Worm (Caenorhabditis elegans) whole organism, L1 larva: ENCODE results near the gene sds-22.
A peak's percentile ranks its signal among the peaks of the same experiment; 100 is the strongest.

Source experiments
- F16B12.6 ChIP-seq: fragments of 150-350 bp; optimal IDR thresholded peaks from 2 replicates; lab custom pipeline; 2014; ENCODE audit warnings: missing biosample characterization, missing genetic modification characterization
- aly-2 ChIP-seq: fragments of 150-350 bp; optimal IDR thresholded peaks from 2 replicates; lab custom pipeline; 2014; ENCODE audit warnings: missing biosample characterization, missing genetic modification characterization
- ceh-8 ChIP-seq: fragments of 200-800 bp; sonication (Bioruptor generic); optimal IDR thresholded peaks from 2 replicates; lab custom pipeline; 2018; ENCODE audit warnings: mild to moderate bottlenecking, missing genetic modification characterization, moderate library complexity, missing compliant biosample characterization
- ceh-88 ChIP-seq: fragments of 200-800 bp; sonication (Bioruptor generic); IDR thresholded peaks from 2 replicates; pipeline ENCODE4 v1.3.6; 2022; ENCODE audit warnings: missing genetic modification characterization, missing compliant biosample characterization
- ceh-90 ChIP-seq: sonication (generic microtip); optimal IDR thresholded peaks from 2 replicates; lab custom pipeline; 2016; ENCODE audit warnings: missing genetic modification characterization, missing compliant biosample characterization
- ces-1 ChIP-seq: fragments of 150-350 bp; optimal IDR thresholded peaks from 2 replicates; lab custom pipeline; 2014; ENCODE audit warnings: missing biosample characterization, missing genetic modification reagents, missing genetic modification characterization
- dpl-1 ChIP-seq, 3 experiments: fragments of 150-350 bp in 2 of 3; sonication (generic microtip) in 1 of 3; optimal IDR thresholded peaks; 2 replicates each; lab custom pipeline; 2014 to 2017; ENCODE audit warnings: missing biosample characterization in 3 of 3, missing genetic modification characterization in 3 of 3, missing genetic modification reagents in 3 of 3
- dsc-1 ChIP-seq: sonication (generic microtip); optimal IDR thresholded peaks from 2 replicates; lab custom pipeline; 2016; ENCODE audit warnings: mild to moderate bottlenecking, missing genetic modification characterization, missing compliant biosample characterization
- efl-1 ChIP-seq, 4 experiments: fragments of 150-350 bp; optimal IDR thresholded peaks in 3 of 4; peaks in 1 of 4; 1 replicate in 1 of 4; 2 replicates in 3 of 4; lab custom pipeline; 2014; ENCODE audit warnings: missing biosample characterization in 2 of 4, missing genetic modification characterization in 2 of 4, missing genetic modification reagents in 2 of 4
- egl-13 ChIP-seq: sonication (generic microtip); optimal IDR thresholded peaks from 2 replicates; lab custom pipeline; 2016; ENCODE audit warnings: missing genotype, missing genetic modification reagents, missing genetic modification characterization, missing compliant biosample characterization
- egl-27 ChIP-seq, 2 experiments: fragments of 150-350 bp in 1 of 2; sonication (generic microtip); optimal IDR thresholded peaks; 3 replicates each; lab custom pipeline; 2017 to 2018; ENCODE audit warnings: missing biosample characterization in 2 of 2, missing genetic modification characterization in 2 of 2, missing genetic modification reagents in 2 of 2
- ets-5 ChIP-seq: fragments of 200-800 bp; sonication (Bioruptor generic); IDR thresholded peaks from 2 replicates; pipeline ENCODE4 v1.3.6; 2022; ENCODE audit warnings: missing genetic modification characterization, missing compliant biosample characterization
- fkh-10 ChIP-seq: sonication (generic microtip); optimal IDR thresholded peaks from 2 replicates; lab custom pipeline; 2017; ENCODE audit warnings: missing biosample characterization, missing genetic modification reagents, missing genetic modification characterization
- fos-1 ChIP-seq: fragments of 150-350 bp; optimal IDR thresholded peaks from 2 replicates; lab custom pipeline; 2014; ENCODE audit warnings: missing biosample characterization, missing genetic modification characterization
- grh-1 ChIP-seq: fragments of 200-800 bp; sonication (Bioruptor generic); IDR thresholded peaks from 2 replicates; pipeline ENCODE4 v1.3.6; 2022; ENCODE audit warnings: missing genetic modification reagents, missing genetic modification characterization, missing compliant biosample characterization
- hlh-17 ChIP-seq: fragments of 200-800 bp; sonication (Bioruptor generic); optimal IDR thresholded peaks from 2 replicates; lab custom pipeline; 2018; ENCODE audit warnings: missing genetic modification characterization, mild to moderate bottlenecking, missing compliant biosample characterization, moderate library complexity, borderline replicate concordance
- hpl-2 ChIP-seq: fragments of 150-350 bp; optimal IDR thresholded peaks from 2 replicates; lab custom pipeline; 2014; ENCODE audit warnings: missing biosample characterization, missing genetic modification reagents, missing genetic modification characterization
- jun-1 ChIP-seq: fragments of 150-350 bp; optimal IDR thresholded peaks from 2 replicates; lab custom pipeline; 2014; ENCODE audit warnings: missing biosample characterization, missing genetic modification reagents, missing genetic modification characterization
- lin-14 ChIP-seq: fragments of 200-800 bp; sonication (Bioruptor generic); optimal IDR thresholded peaks from 2 replicates; lab custom pipeline; 2018; ENCODE audit warnings: mild to moderate bottlenecking, missing genetic modification characterization, moderate library complexity, missing compliant biosample characterization
- lin-35 ChIP-seq, 2 experiments: fragments of 150-350 bp; optimal IDR thresholded peaks; 2 replicates each; lab custom pipeline; 2014; ENCODE audit warnings: missing biosample characterization in 2 of 2, missing genetic modification characterization in 2 of 2, missing genetic modification reagents in 2 of 2
- lin-39 ChIP-seq: fragments of 150-350 bp; optimal IDR thresholded peaks from 2 replicates; lab custom pipeline; 2014; ENCODE audit warnings: missing biosample characterization, missing genetic modification reagents, missing genetic modification characterization
- lir-3 ChIP-seq: sonication (generic microtip); optimal IDR thresholded peaks from 2 replicates; lab custom pipeline; 2016; ENCODE audit warnings: mild to moderate bottlenecking, missing genetic modification characterization, moderate library complexity, missing compliant biosample characterization; ENCODE audit not compliant: poor library complexity
- mef-2 ChIP-seq: fragments of 150-350 bp; optimal IDR thresholded peaks from 2 replicates; lab custom pipeline; 2014; ENCODE audit warnings: missing biosample characterization, missing genetic modification characterization
- mep-1 ChIP-seq: fragments of 150-350 bp; optimal IDR thresholded peaks from 2 replicates; lab custom pipeline; 2014; ENCODE audit warnings: missing biosample characterization, missing genetic modification characterization
- nhr-12 ChIP-seq: sonication (generic microtip); optimal IDR thresholded peaks from 2 replicates; lab custom pipeline; 2017; ENCODE audit warnings: missing biosample characterization, missing genetic modification characterization
- nhr-20 ChIP-seq: sonication (generic microtip); optimal IDR thresholded peaks from 2 replicates; lab custom pipeline; 2016; ENCODE audit warnings: mild to moderate bottlenecking, missing genetic modification characterization, missing compliant biosample characterization
- nhr-47 ChIP-seq: sonication (generic microtip); optimal IDR thresholded peaks from 2 replicates; lab custom pipeline; 2016; ENCODE audit warnings: mild to moderate bottlenecking, missing genetic modification characterization, moderate library complexity, missing compliant biosample characterization
- pax-3 ChIP-seq: fragments of 200-800 bp; sonication (Bioruptor generic); optimal IDR thresholded peaks from 2 replicates; lab custom pipeline; 2018; ENCODE audit warnings: mild to moderate bottlenecking, missing genetic modification characterization, moderate library complexity, missing compliant biosample characterization
- rnt-1 ChIP-seq: sonication (generic microtip); optimal IDR thresholded peaks from 2 replicates; lab custom pipeline; 2016; ENCODE audit warnings: mild to moderate bottlenecking, missing genetic modification characterization, moderate library complexity, missing compliant biosample characterization
- snpc-4 ChIP-seq: fragments of 150-350 bp; optimal IDR thresholded peaks from 2 replicates; lab custom pipeline; 2014; ENCODE audit warnings: missing biosample characterization, missing genetic modification characterization
- snu-23 ChIP-seq: sonication (generic microtip); optimal IDR thresholded peaks from 2 replicates; lab custom pipeline; 2016; ENCODE audit warnings: missing genetic modification characterization, missing compliant biosample characterization
- sox-4 ChIP-seq: sonication (generic microtip); optimal IDR thresholded peaks from 2 replicates; lab custom pipeline; 2016; ENCODE audit warnings: missing genetic modification characterization, missing compliant biosample characterization
- swsn-7 ChIP-seq: sonication (generic microtip); optimal IDR thresholded peaks from 2 replicates; lab custom pipeline; 2016; ENCODE audit warnings: missing genetic modification characterization, missing compliant biosample characterization
- unc-86 ChIP-seq: sonication (generic microtip); optimal IDR thresholded peaks from 2 replicates; lab custom pipeline; 2016; ENCODE audit warnings: missing genetic modification characterization, missing compliant biosample characterization
- vab-15 ChIP-seq: sonication (generic microtip); optimal IDR thresholded peaks from 2 replicates; lab custom pipeline; 2017; ENCODE audit warnings: missing genotype, mild to moderate bottlenecking, missing genetic modification characterization, missing compliant biosample characterization
- ztf-11 ChIP-seq, 2 experiments: sonication (generic microtip); optimal IDR thresholded peaks; 2 replicates each; lab custom pipeline; 2016 to 2017; ENCODE audit warnings: missing genetic modification characterization in 2 of 2, missing biosample characterization in 1 of 2, missing compliant biosample characterization in 1 of 2

The sds-22 gene

ce11 chrII:7822454-7822853, 35.7 kb upstream of the sds-22 start, which contains the start of gene irld-47:
irld-47 (minus strand) TSS chrII:7822554.
- TF ChIP-seq jun-1 (tag; lab: Kevin White, UChicago) (no peak), egl-27 (tag; optimal IDR thresholded peaks at IDR 0.05; lab: Kevin White, UChicago) (no peak), rnt-1 (tag; lab: Kevin White, UChicago) (no peak), aly-2 (tag; lab: Kevin White, UChicago) (no peak), dpl-1 (GFP tag; optimal IDR thresholded peaks at IDR 0.05; lab: Kevin White, UChicago) (no peak), vab-15 (no peak), dsc-1 (tag; lab: Kevin White, UChicago) (no peak), fos-1 (tag; lab: Kevin White, UChicago) (no peak), sox-4 (no peak), swsn-7 (tag; lab: Kevin White, UChicago) (no peak), nhr-47 (tag; lab: Kevin White, UChicago) (no peak), nhr-20 (no peak), snpc-4 (no peak), egl-13 (tag; lab: Kevin White, UChicago) (no peak), ztf-11 (tag; optimal IDR thresholded peaks at IDR 0.05; lab: Kevin White, UChicago) (no peak), snu-23 (GFP tag; lab: Kevin White, UChicago) (no peak), mef-2 (no peak), ceh-88 (GFP tag; lab: Robert Waterston, UW) (no peak)

- no peak for TF ChIP-seq ceh-90 (tag; lab: Kevin White, UChicago)
- no peak for TF ChIP-seq mep-1 (tag; lab: Kevin White, UChicago)
- no peak for TF ChIP-seq lin-39
- no peak for TF ChIP-seq nhr-12 (tag; lab: Kevin White, UChicago)
- TF ChIP-seq ceh-8 (GFP tag; lab: Kevin White, UChicago), result no peak
- TF ChIP-seq lin-35 (GFP tag; optimal IDR thresholded peaks at IDR 0.05; lab: Kevin White, UChicago), result no peak
- TF ChIP-seq lir-3 (tag; lab: Kevin White, UChicago), result no peak
- TF ChIP-seq ces-1 (GFP tag; lab: Kevin White, UChicago), result no peak
- no peak for TF ChIP-seq fkh-10
- no peak for TF ChIP-seq unc-86
- TF ChIP-seq ets-5 (GFP tag; lab: Robert Waterston, UW), result no peak
- TF ChIP-seq hpl-2 (GFP tag; lab: Kevin White, UChicago), result no peak
- no peak for TF ChIP-seq F16B12.6 (tag; lab: Kevin White, UChicago)
- TF ChIP-seq grh-1, result no peak
- TF ChIP-seq lin-14 (GFP tag; lab: Kevin White, UChicago), result no peak
- no peak for TF ChIP-seq efl-1 (optimal IDR thresholded peaks at IDR 0.05; lab: Kevin White, UChicago)
- no peak for TF ChIP-seq efl-1 (GFP tag; optimal IDR thresholded peaks at IDR 0.05 in 1 of 2; lab: Kevin White, UChicago)
- TF ChIP-seq egl-13 (tag; lab: Kevin White, UChicago), result no peak
These were observed 33.1 kb upstream of the sds-22 start, which contains the start of gene srw-62 for ce11 chrII:7825107-7825506. srw-62 (plus strand) TSS chrII:7825407.

ce11 chrII:7827883-7828282, 30.3 kb upstream of the sds-22 start:
- TF ChIP-seq ceh-88 (GFP tag; lab: Robert Waterston, UW) (no peak), dsc-1 (tag; lab: Kevin White, UChicago) (peak; percentile 83), pax-3 (tag; lab: Kevin White, UChicago) (peak; percentile 41)

ce11 chrII:7829616-7830015, 28.6 kb upstream of the sds-22 start:
- TF ChIP-seq dsc-1 (tag; lab: Kevin White, UChicago), result peak; percentile 3
- no peak for TF ChIP-seq hlh-17 (GFP tag; lab: Kevin White, UChicago)
